Worm (Caenorhabditis elegans): ENCODE data around the gene Y42A5A.1.

Gene Y42A5A.1

ce11 chrV:11083691-11084090, 4.1 kb upstream of the Y42A5A.1 start (continued):
- TF ChIP-seq elt-3 (tag; optimal IDR thresholded peaks at IDR 0.05) (no peak), fkh-8 (tag; optimal IDR thresholded peaks at IDR 0.05) (no peak), aly-2 (tag; optimal IDR thresholded peaks at IDR 0.05) (peak; percentile 32), egl-13 (tag; optimal IDR thresholded peaks at IDR 0.05) (no peak), skn-1 (tag; optimal IDR thresholded peaks at IDR 0.05) (no peak)

DNA sequence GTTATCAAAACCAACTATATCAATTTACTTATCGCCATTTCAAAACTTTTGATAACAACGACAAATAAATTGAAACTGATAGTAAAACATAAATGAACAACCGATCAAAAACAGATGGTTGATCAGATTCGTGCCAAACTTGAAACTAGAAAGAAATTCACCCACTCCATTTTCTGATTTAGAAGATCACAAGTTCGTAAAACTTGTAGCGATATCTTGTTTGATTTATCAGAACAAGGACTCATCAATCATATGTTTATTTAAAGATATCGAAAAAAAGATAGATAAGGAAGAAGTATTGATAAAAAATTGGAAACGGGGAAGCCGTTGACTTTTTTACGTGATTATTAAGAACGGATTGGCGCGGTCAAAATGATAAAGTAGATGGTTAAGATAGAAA, 629 bp upstream of the Y42A5A.1 start:
- TF ChIP-seq pax-3 (tag; optimal IDR thresholded peaks at IDR 0.05) (no peak), zip-4 (GFP tag; optimal IDR thresholded peaks at IDR 0.05) (no peak), nhr-19 (GFP tag; conservative IDR thresholded peaks at IDR 0.05) (no peak), lin-13 (GFP tag; optimal IDR thresholded peaks at IDR 0.05) (no peak), fkh-4 (tag; optimal IDR thresholded peaks at IDR 0.05; ENCODE audit: borderline replicate concordance) (no peak), nhr-77 (tag; optimal IDR thresholded peaks at IDR 0.05) (no peak), lin-15B (tag; optimal IDR thresholded peaks at IDR 0.05) (no peak), irx-1 (tag; optimal IDR thresholded peaks at IDR 0.05) (no peak), elt-2 (tag; optimal IDR thresholded peaks at IDR 0.05) (peak; percentile 99), nhr-12 (tag; optimal IDR thresholded peaks at IDR 0.05) (no peak), Y116A8C.19 (tag; optimal IDR thresholded peaks at IDR 0.05; ENCODE audit: borderline replicate concordance) (no peak), ceh-8 (GFP tag; optimal IDR thresholded peaks at IDR 0.05) (no peak), ets-5 (GFP tag; IDR thresholded peaks at IDR 0.05) (no peak), elt-3 (tag; optimal IDR thresholded peaks at IDR 0.05) (peak in 2 of 6 experiments; percentile 67 to 75), unc-62 (GFP tag; optimal IDR thresholded peaks at IDR 0.05) (no peak), alr-1 (tag; optimal IDR thresholded peaks at IDR 0.05; ENCODE audit: borderline replicate concordance) (no peak), tlp-1 (tag; optimal IDR thresholded peaks at IDR 0.05) (no peak), ceh-63 (GFP tag; optimal IDR thresholded peaks at IDR 0.05) (no peak), hpl-2 (GFP tag; optimal IDR thresholded peaks at IDR 0.05) (no peak), nhr-71 (tag; optimal IDR thresholded peaks at IDR 0.05) (peak; percentile 8), xbp-1 (tag; optimal IDR thresholded peaks at IDR 0.05) (no peak), aha-1 (tag; optimal IDR thresholded peaks at IDR 0.05) (no peak), nhr-90 (tag; optimal IDR thresholded peaks at IDR 0.05; ENCODE audit: poor library complexity) (peak; percentile 17), efl-1 (optimal IDR thresholded peaks at IDR 0.05) (no peak), efl-1 (GFP tag; optimal IDR thresholded peaks at IDR 0.05 in 1 of 2) (peak in 1 of 2 experiments; percentile 39), mdl-1 (tag; optimal IDR thresholded peaks at IDR 0.05) (no peak), pqm-1 (tag; optimal IDR thresholded peaks at IDR 0.05) (no peak), snu-23 (GFP tag; optimal IDR thresholded peaks at IDR 0.05) (no peak), mep-1 (tag; optimal IDR thresholded peaks at IDR 0.05) (no peak), lsy-2 (tag; optimal IDR thresholded peaks at IDR 0.05) (no peak), nhr-237 (tag; optimal IDR thresholded peaks at IDR 0.05) (no peak), efl-3 (GFP tag; optimal IDR thresholded peaks at IDR 0.05) (no peak), snpc-4 (tag; optimal IDR thresholded peaks at IDR 0.05) (no peak), nhr-47 (tag; optimal IDR thresholded peaks at IDR 0.05) (no peak), fkh-8 (tag; optimal IDR thresholded peaks at IDR 0.05) (no peak), zag-1 (tag; optimal IDR thresholded peaks at IDR 0.05) (no peak), vab-15 (tag; optimal IDR thresholded peaks at IDR 0.05) (no peak), ceh-90 (tag; optimal IDR thresholded peaks at IDR 0.05) (no peak), blmp-1 (tag; optimal IDR thresholded peaks at IDR 0.05) (peak; percentile 3), skn-1 (tag; optimal IDR thresholded peaks at IDR 0.05) (no peak), lin-35 (GFP tag; optimal IDR thresholded peaks at IDR 0.05) (no peak), grh-1 (GFP tag; IDR thresholded peaks at IDR 0.05) (no peak), ces-1 (GFP tag; optimal IDR thresholded peaks at IDR 0.05) (no peak), lin-14 (GFP tag; optimal IDR thresholded peaks at IDR 0.05) (peak; percentile 32), ama-1 (optimal IDR thresholded peaks at IDR 0.05) (no peak), nhr-84 (tag; optimal IDR thresholded peaks at IDR 0.05) (no peak), egl-27 (tag; optimal IDR thresholded peaks at IDR 0.05) (no peak), sup-37 (GFP tag; optimal IDR thresholded peaks at IDR 0.05) (no peak), hlh-17 (GFP tag; optimal IDR thresholded peaks at IDR 0.05; ENCODE audit: borderline replicate concordance) (no peak), dsc-1 (tag; optimal IDR thresholded peaks at IDR 0.05) (no peak)
